Worm (Caenorhabditis elegans) whole organism, L3 larva: ENCODE data around the gene try-8.

Experiments
- ZK546.5 ChIP-seq: sonication (generic microtip); optimal IDR thresholded peaks from 2 replicates; lab custom pipeline; 2017; ENCODE audit warnings: missing biosample characterization, missing genetic modification characterization
- aly-2 ChIP-seq: fragments of 150-350 bp; optimal IDR thresholded peaks from 2 replicates; lab custom pipeline; 2014; ENCODE audit warnings: missing biosample characterization, missing genetic modification characterization
- ama-1 ChIP-seq: fragments of 150-350 bp; optimal IDR thresholded peaks from 2 replicates; lab custom pipeline; 2018
- ceh-16 ChIP-seq: sonication (generic microtip); optimal IDR thresholded peaks from 2 replicates; lab custom pipeline; 2017; ENCODE audit warnings: missing biosample characterization, missing genetic modification characterization
- ceh-28 ChIP-seq: fragments of 150-350 bp; optimal IDR thresholded peaks from 2 replicates; lab custom pipeline; 2014; ENCODE audit warnings: missing biosample characterization, missing genetic modification reagents, missing genetic modification characterization
- ceh-82 ChIP-seq: fragments of 150-350 bp; optimal IDR thresholded peaks from 2 replicates; lab custom pipeline; 2014; ENCODE audit warnings: missing biosample characterization, missing genetic modification characterization
- ceh-9 ChIP-seq: sonication (generic microtip); optimal IDR thresholded peaks from 2 replicates; lab custom pipeline; 2018; ENCODE audit warnings: missing biosample characterization, missing genetic modification characterization
- daf-12 ChIP-seq: fragments of 150-350 bp; optimal IDR thresholded peaks from 2 replicates; lab custom pipeline; 2014; ENCODE audit warnings: missing biosample characterization, missing genetic modification reagents, missing genetic modification characterization
- egl-27 ChIP-seq: sonication (generic microtip); optimal IDR thresholded peaks from 4 replicates; lab custom pipeline; 2017; ENCODE audit warnings: missing biosample characterization, missing genetic modification reagents, missing genetic modification characterization
- egl-5 ChIP-seq: fragments of 150-350 bp; optimal IDR thresholded peaks from 2 replicates; lab custom pipeline; 2017; ENCODE audit warnings: missing biosample characterization, missing genetic modification reagents, missing genetic modification characterization, inconsistent platforms
- elt-1 ChIP-seq: fragments of 150-350 bp; optimal IDR thresholded peaks from 2 replicates; lab custom pipeline; 2014; ENCODE audit warnings: missing biosample characterization, missing genetic modification characterization
- elt-2 ChIP-seq: sonication (generic microtip); optimal IDR thresholded peaks from 2 replicates; lab custom pipeline; 2016; ENCODE audit warnings: missing genetic modification reagents, mild to moderate bottlenecking, missing genetic modification characterization, missing compliant biosample characterization
- elt-3 ChIP-seq, 3 experiments: fragments of 150-350 bp in 1 of 3; sonication (generic microtip) in 2 of 3; optimal IDR thresholded peaks; 2 replicates in 2 of 3; 4 replicates in 1 of 3; lab custom pipeline; 2014 to 2017; ENCODE audit warnings: missing biosample characterization in 3 of 3, missing genetic modification characterization in 3 of 3
- fkh-10 ChIP-seq: sonication (generic microtip); optimal IDR thresholded peaks from 2 replicates; lab custom pipeline; 2017; ENCODE audit warnings: missing biosample characterization, missing genetic modification reagents, missing genetic modification characterization
- fkh-2 ChIP-seq: fragments of 150-350 bp; optimal IDR thresholded peaks from 2 replicates; lab custom pipeline; 2014; ENCODE audit warnings: missing biosample characterization, missing genetic modification reagents, missing genetic modification characterization
- fos-1 ChIP-seq: fragments of 150-350 bp; optimal IDR thresholded peaks from 2 replicates; lab custom pipeline; 2014; ENCODE audit warnings: missing biosample characterization, missing genetic modification characterization
- hmg-11 ChIP-seq: sonication (generic microtip); optimal IDR thresholded peaks from 2 replicates; lab custom pipeline; 2016; ENCODE audit warnings: missing genetic modification characterization, missing compliant biosample characterization
- jun-1 ChIP-seq: fragments of 150-350 bp; optimal IDR thresholded peaks from 2 replicates; lab custom pipeline; 2014; ENCODE audit warnings: missing biosample characterization, missing genetic modification reagents, missing genetic modification characterization
- lin-15B ChIP-seq: fragments of 150-350 bp; optimal IDR thresholded peaks from 2 replicates; lab custom pipeline; 2014; ENCODE audit warnings: missing biosample characterization, missing genetic modification characterization
- lsy-12 ChIP-seq: sonication (generic microtip); optimal IDR thresholded peaks from 2 replicates; lab custom pipeline; 2016; ENCODE audit warnings: mild to moderate bottlenecking, missing genetic modification characterization, missing compliant biosample characterization
- mdl-1 ChIP-seq: fragments of 150-350 bp; optimal IDR thresholded peaks from 2 replicates; lab custom pipeline; 2014; ENCODE audit warnings: missing biosample characterization, missing genetic modification characterization
- mml-1 ChIP-seq: fragments of 150-350 bp; sonication (generic microtip); optimal IDR thresholded peaks from 3 replicates; lab custom pipeline; 2014; ENCODE audit warnings: missing biosample characterization, missing genetic modification characterization
- nfya-1 ChIP-seq: sonication (generic microtip); optimal IDR thresholded peaks from 2 replicates; lab custom pipeline; 2017; ENCODE audit warnings: missing genetic modification characterization, mild to moderate bottlenecking, missing compliant biosample characterization, antibody characterized with exemption, moderate library complexity; ENCODE audit not compliant: insufficient read depth
- nhr-11 ChIP-seq: fragments of 150-350 bp; optimal IDR thresholded peaks from 2 replicates; lab custom pipeline; 2014; ENCODE audit warnings: missing biosample characterization, missing genetic modification characterization
- nhr-12 ChIP-seq: fragments of 150-350 bp; optimal IDR thresholded peaks from 2 replicates; lab custom pipeline; 2014; ENCODE audit warnings: missing biosample characterization, missing genetic modification characterization
- nhr-23 ChIP-seq: fragments of 150-350 bp; optimal IDR thresholded peaks from 2 replicates; lab custom pipeline; 2014; ENCODE audit warnings: missing biosample characterization, missing genetic modification reagents, missing genetic modification characterization
- nhr-237 ChIP-seq: fragments of 150-350 bp; optimal IDR thresholded peaks from 2 replicates; lab custom pipeline; 2014; ENCODE audit warnings: missing biosample characterization, missing genetic modification characterization
- nhr-25 ChIP-seq: sonication (generic microtip); optimal IDR thresholded peaks from 2 replicates; lab custom pipeline; 2017; ENCODE audit warnings: missing biosample characterization, missing genetic modification characterization
- nhr-43 ChIP-seq: sonication (generic microtip); optimal IDR thresholded peaks from 2 replicates; lab custom pipeline; 2016; ENCODE audit warnings: mild to moderate bottlenecking, missing genetic modification characterization, missing compliant biosample characterization; ENCODE audit not compliant: poor library complexity, severe bottlenecking
- nhr-67 ChIP-seq: fragments of 150-350 bp; optimal IDR thresholded peaks from 2 replicates; lab custom pipeline; 2014; ENCODE audit warnings: missing biosample characterization, missing genetic modification characterization
- nhr-77 ChIP-seq: fragments of 150-350 bp; optimal IDR thresholded peaks from 2 replicates; lab custom pipeline; 2014; ENCODE audit warnings: missing biosample characterization, missing genetic modification characterization
- pha-4 ChIP-seq: fragments of 150-350 bp; optimal IDR thresholded peaks from 2 replicates; lab custom pipeline; 2014; ENCODE audit warnings: missing biosample characterization, missing genetic modification reagents, missing genetic modification characterization
- pqm-1 ChIP-seq: fragments of 150-350 bp; optimal IDR thresholded peaks from 2 replicates; lab custom pipeline; 2017; ENCODE audit warnings: missing biosample characterization, missing genetic modification characterization, inconsistent platforms
- sea-2 ChIP-seq: fragments of 150-350 bp; sonication (generic microtip); optimal IDR thresholded peaks from 4 replicates; lab custom pipeline; 2014; ENCODE audit warnings: missing biosample characterization, missing genetic modification reagents, missing genetic modification characterization
- skn-1 ChIP-seq: fragments of 150-350 bp; optimal IDR thresholded peaks from 2 replicates; lab custom pipeline; 2014; ENCODE audit warnings: missing biosample characterization, missing genetic modification characterization
- snpc-4 ChIP-seq: fragments of 150-350 bp; optimal IDR thresholded peaks from 2 replicates; lab custom pipeline; 2014; ENCODE audit warnings: missing biosample characterization, missing genetic modification characterization
- tbx-2 ChIP-seq: sonication (generic microtip); optimal IDR thresholded peaks from 2 replicates; lab custom pipeline; 2016; ENCODE audit warnings: mild to moderate bottlenecking, missing genetic modification characterization, missing compliant biosample characterization
- unc-39 ChIP-seq: sonication (generic microtip); optimal IDR thresholded peaks from 4 replicates; lab custom pipeline; 2017; ENCODE audit warnings: missing biosample characterization, missing genetic modification characterization
- unc-62 ChIP-seq: fragments of 150-350 bp; sonication (generic microtip); optimal IDR thresholded peaks from 4 replicates; lab custom pipeline; 2014; ENCODE audit warnings: missing biosample characterization, missing genetic modification reagents, missing genetic modification characterization
- zag-1 ChIP-seq: fragments of 150-350 bp; optimal IDR thresholded peaks from 2 replicates; lab custom pipeline; 2014; ENCODE audit warnings: missing biosample characterization, missing genetic modification characterization
- ztf-11 ChIP-seq: fragments of 150-350 bp; optimal IDR thresholded peaks from 2 replicates; lab custom pipeline; 2014; ENCODE audit warnings: missing biosample characterization, missing genetic modification characterization

The try-8 gene

DNA sequence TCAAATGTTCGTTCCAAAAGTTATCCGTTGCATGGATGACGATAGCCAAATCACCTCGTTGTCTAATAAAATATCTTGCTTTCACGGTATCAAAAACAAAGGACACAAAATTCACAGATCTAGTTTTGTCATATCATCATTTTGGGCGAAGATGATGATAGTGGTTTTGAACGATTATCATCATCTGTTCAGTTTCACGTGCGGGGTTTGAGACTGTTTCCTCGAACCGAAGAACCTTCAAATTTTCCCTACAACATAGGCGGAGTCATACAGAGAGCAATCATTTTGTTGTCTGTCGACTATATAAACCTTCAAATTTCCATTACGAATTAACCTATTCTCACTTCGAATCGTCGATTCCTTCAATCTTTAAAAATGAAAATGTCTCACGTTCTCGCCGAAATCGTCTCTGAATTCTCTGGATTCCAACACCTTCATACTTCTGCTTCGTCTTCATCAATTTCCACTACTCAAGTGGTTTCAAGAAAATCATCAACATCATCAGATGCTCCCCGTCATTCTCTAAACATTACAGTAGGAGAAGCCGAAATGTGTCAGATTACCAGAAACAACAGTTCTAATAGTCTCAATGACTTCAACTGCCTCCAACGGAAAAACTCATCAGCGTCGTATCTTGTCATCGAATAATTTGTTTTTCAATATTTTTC is 40.9 kb downstream of the try-8 start, which contains the start of gene F18E3.11:
F18E3.11 (plus strand) TSS at position 376 of the 668 bp plus-strand sequence.
- TF ChIP-seq fkh-2 (tag; lab: Kevin White, UChicago) (no peak), mdl-1 (tag; lab: Kevin White, UChicago) (no peak), ceh-28 (no peak), fos-1 (tag; lab: Kevin White, UChicago) (no peak), skn-1 (peak; percentile 71), nhr-25 (tag; lab: Kevin White, UChicago) (peak; percentile 71), elt-2 (tag; lab: Kevin White, UChicago) (no peak), pha-4 (tag; lab: Kevin White, UChicago) (no peak), pqm-1 (tag; lab: Kevin White, UChicago) (no peak), unc-62 (GFP tag; lab: Kevin White, UChicago) (no peak), mml-1 (no peak), jun-1 (tag; lab: Kevin White, UChicago) (no peak), sea-2 (GFP tag; lab: Kevin White, UChicago) (no peak), ztf-11 (no peak), nhr-43 (peak; percentile 84), daf-12 (no peak), hmg-11 (tag; lab: Kevin White, UChicago) (no peak), zag-1 (tag; lab: Kevin White, UChicago) (no peak), nfya-1 (tag; lab: Kevin White, UChicago) (no peak), egl-27 (tag; lab: Kevin White, UChicago) (no peak), fkh-10 (GFP tag; lab: Kevin White, UChicago) (no peak), ZK546.5 (no peak), lsy-12 (tag; lab: Kevin White, UChicago) (no peak), elt-3 (tag; optimal IDR thresholded peaks at IDR 0.05; lab: Kevin White, UChicago) (peak in 1 of 3 experiments; percentile 23), nhr-23 (tag; lab: Kevin White, UChicago) (peak; percentile 71), nhr-237 (tag; lab: Kevin White, UChicago) (no peak), nhr-12 (tag; lab: Kevin White, UChicago) (no peak), elt-1 (tag; lab: Kevin White, UChicago) (no peak), ceh-82 (no peak), unc-39 (tag; lab: Kevin White, UChicago) (no peak), nhr-11 (no peak), aly-2 (tag; lab: Kevin White, UChicago) (no peak), tbx-2 (tag; lab: Kevin White, UChicago) (no peak), ama-1 (lab: Kevin White, UChicago) (peak; percentile 84)

- TF ChIP-seq ceh-82 (no peak), lin-15B (no peak), nhr-67 (tag; lab: Kevin White, UChicago) (no peak), nhr-77 (tag; lab: Kevin White, UChicago) (no peak), nfya-1 (tag; lab: Kevin White, UChicago) (no peak), daf-12 (no peak), fos-1 (tag; lab: Kevin White, UChicago) (no peak)
These were observed 42.4 kb downstream of the try-8 start, which contains the start of gene str-41 for ce11 chrV:7411695-7412094. Gene str-41, plus strand, starts transcription at chrV:7411995.

DNA sequence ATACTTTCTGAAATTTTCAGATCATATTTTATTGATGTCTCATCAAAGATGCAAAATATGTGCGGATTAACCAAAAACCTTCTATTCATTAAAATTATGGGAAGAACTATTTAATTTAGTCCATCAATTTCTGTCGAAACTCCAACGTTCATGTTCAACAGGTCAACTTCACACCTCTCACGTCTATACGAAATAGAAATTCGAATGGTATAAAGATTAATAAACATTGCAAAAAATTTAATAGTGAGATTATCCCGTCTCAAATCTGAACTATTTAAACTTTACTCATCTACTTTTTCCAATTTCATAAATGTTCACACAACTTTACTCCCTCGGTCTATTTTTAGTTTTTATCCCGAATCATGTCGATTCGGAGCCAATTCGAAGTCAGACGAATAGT is 44.5 kb downstream of the try-8 start, which contains the start of gene R13D7.2:
R13D7.2 (plus strand) TSS at position 301 of the 400 bp plus-strand sequence.
- no peak for TF ChIP-seq mdl-1 (tag; lab: Kevin White, UChicago)
- no peak for TF ChIP-seq hmg-11 (tag; lab: Kevin White, UChicago)
- TF ChIP-seq unc-62 (GFP tag; lab: Kevin White, UChicago), result no peak
- no peak for TF ChIP-seq egl-5 (tag; lab: Kevin White, UChicago)
- no peak for TF ChIP-seq unc-39 (tag; lab: Kevin White, UChicago)
- no peak for TF ChIP-seq elt-1 (tag; lab: Kevin White, UChicago)
- TF ChIP-seq snpc-4, result no peak
- no peak for TF ChIP-seq nhr-43
- no peak for TF ChIP-seq nhr-11
- TF ChIP-seq ceh-16, result no peak
- TF ChIP-seq nhr-67 (tag; lab: Kevin White, UChicago), result no peak
- no peak for TF ChIP-seq nhr-23 (tag; lab: Kevin White, UChicago)
- TF ChIP-seq ceh-9, result no peak
- TF ChIP-seq egl-27 (tag; lab: Kevin White, UChicago), result no peak
- TF ChIP-seq ceh-28, result no peak
